Fruit fly (Drosophila melanogaster): ENCODE results near the gene Trc8.
A peak's percentile ranks its signal among the peaks of the same experiment; 100 is the strongest.

Trc8 gene

DNA sequence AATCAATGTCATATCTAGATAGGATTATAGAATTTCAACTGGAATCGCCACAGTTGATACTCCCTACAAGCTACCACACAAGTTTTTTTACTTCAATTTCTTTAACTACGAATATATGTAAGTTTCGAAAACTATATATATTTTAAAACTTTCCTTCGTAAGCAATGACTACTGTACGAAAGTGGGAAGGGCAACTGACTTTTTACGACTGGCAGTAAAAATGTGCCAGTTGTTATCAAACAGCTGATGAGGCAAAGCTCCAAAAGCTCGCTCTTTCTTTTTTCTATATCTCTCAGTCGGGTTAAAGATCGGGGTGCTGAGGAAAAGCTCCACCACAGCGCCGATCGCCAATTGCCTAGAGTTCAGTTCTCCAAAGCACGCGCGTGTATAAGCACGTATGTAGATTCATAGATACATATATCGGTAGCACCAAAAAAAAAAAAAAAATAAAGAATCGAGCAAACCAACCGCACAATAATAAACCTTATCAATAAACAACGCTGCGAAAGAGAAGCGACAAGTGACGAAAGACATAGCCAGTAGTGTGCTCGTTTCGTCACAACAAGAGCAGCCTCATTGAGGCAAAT is 24.6 kb downstream of the Trc8 start (continued):
- TF ChIP-seq unpg (GFP tag; optimal IDR thresholded peaks at IDR 0.05): peak; percentile 78
- TF ChIP-seq CG13287 (GFP tag; IDR thresholded peaks at IDR 0.05; ENCODE audit: partially characterized antibody): peak; percentile 34; the same call in 1 of the 2 replicates
- no peak for TF ChIP-seq CG4617 (GFP tag; optimal IDR thresholded peaks at IDR 0.05; ENCODE audit: borderline replicate concordance)
- TF ChIP-seq vfl (GFP tag; optimal IDR thresholded peaks at IDR 0.05): no peak
- peak; percentile 10; the same call in 1 of the 2 replicates for TF ChIP-seq GATAe (GFP tag; conservative IDR thresholded peaks at IDR 0.05)
- TF ChIP-seq CG7963 (GFP tag; IDR thresholded peaks at IDR 0.05; ENCODE audit: partially characterized antibody): no peak
- TF ChIP-seq slou (GFP tag; optimal IDR thresholded peaks at IDR 0.05): no peak
- peak; percentile 60 for TF ChIP-seq bcd (GFP tag; optimal IDR thresholded peaks at IDR 0.05)
- TF ChIP-seq ind (GFP tag; optimal IDR thresholded peaks at IDR 0.05): peak; percentile 15
- peak; percentile 74 for TF ChIP-seq sisA (GFP tag; IDR thresholded peaks at IDR 0.05)
- TF ChIP-seq odd (GFP tag; optimal IDR thresholded peaks at IDR 0.05): peak; percentile 55
- TF ChIP-seq Doc3 (GFP tag; IDR thresholded peaks at IDR 0.05; ENCODE audit: partially characterized antibody): no peak
- TF ChIP-seq pum (GFP tag; optimal IDR thresholded peaks at IDR 0.05): no peak
- peak; percentile 9 for TF ChIP-seq Myb (GFP tag; optimal IDR thresholded peaks at IDR 0.05)

DNA sequence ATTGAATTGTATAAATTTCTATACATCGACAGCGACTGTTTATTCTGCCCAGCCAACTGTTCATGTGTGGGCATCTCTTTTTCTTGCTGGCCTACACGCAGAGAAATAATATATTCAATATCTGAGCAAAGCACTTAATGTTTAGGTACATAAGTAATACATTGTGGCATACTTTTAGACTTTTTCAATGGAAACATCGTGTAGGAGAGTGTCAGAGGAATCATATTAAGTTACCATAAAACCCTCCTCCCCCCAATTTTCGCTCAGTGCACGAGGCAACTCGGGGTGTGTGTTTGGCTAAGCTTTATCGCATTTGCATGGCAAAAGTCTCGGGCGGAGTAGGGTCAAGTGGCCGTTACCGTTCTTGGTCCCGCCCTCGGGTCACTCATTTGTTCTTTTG is 33.5 kb downstream of the Trc8 start:
- no peak for TF ChIP-seq CG11696 (GFP tag; IDR thresholded peaks at IDR 0.05)
- TF ChIP-seq salm (tag; optimal IDR thresholded peaks at IDR 0.05): no peak
- no peak for TF ChIP-seq CG12659 (GFP tag; optimal IDR thresholded peaks at IDR 0.05)
- no peak for TF ChIP-seq stc (GFP tag; IDR thresholded peaks at IDR 0.05)
- TF ChIP-seq CG12155 (GFP tag; optimal IDR thresholded peaks at IDR 0.05): no peak
- TF ChIP-seq schlank (tag; optimal IDR thresholded peaks at IDR 0.05): no peak
- TF ChIP-seq slbo (GFP tag; IDR thresholded peaks at IDR 0.05): peak; percentile 48; the same call in 1 of the 2 replicates
- TF ChIP-seq dmrt99B (tag; optimal IDR thresholded peaks at IDR 0.05): no peak
- TF ChIP-seq btn (GFP tag; optimal IDR thresholded peaks at IDR 0.05): no peak
- TF ChIP-seq CG8281 (tag; optimal IDR thresholded peaks at IDR 0.05): no peak
- no peak for TF ChIP-seq CG1233 (GFP tag; optimal IDR thresholded peaks at IDR 0.05)
- TF ChIP-seq Bdp1 (GFP tag; optimal IDR thresholded peaks at IDR 0.05): no peak
- TF ChIP-seq crol (GFP tag; IDR thresholded peaks at IDR 0.05): no peak
- no peak for TF ChIP-seq chinmo (GFP tag; IDR thresholded peaks at IDR 0.05; ENCODE audit: partially characterized antibody)
- TF ChIP-seq Hsf (GFP tag; optimal IDR thresholded peaks at IDR 0.05): peak; percentile 14
- no peak for TF ChIP-seq Spps (tag; optimal IDR thresholded peaks at IDR 0.05)
- TF ChIP-seq CG2678 (tag; optimal IDR thresholded peaks at IDR 0.05): no peak
- no peak for TF ChIP-seq CG43689 (GFP tag; IDR thresholded peaks at IDR 0.05)
- TF ChIP-seq dysf (GFP tag; IDR thresholded peaks at IDR 0.05): no peak
- TF ChIP-seq da (GFP tag; optimal IDR thresholded peaks at IDR 0.05): no peak
- no peak for TF ChIP-seq ac (GFP tag; optimal IDR thresholded peaks at IDR 0.05)
- TF ChIP-seq Optix (GFP tag; IDR thresholded peaks at IDR 0.05): no peak
- TF ChIP-seq H2.0 (GFP tag; IDR thresholded peaks at IDR 0.05): 0 out of 2 replicates have a peak, but pooled peaks have one; percentile 5
- no peak for TF ChIP-seq CG18599 (GFP tag; optimal IDR thresholded peaks at IDR 0.05)
- no peak for TF ChIP-seq CG11093 (GFP tag; IDR thresholded peaks at IDR 0.05)
- no peak for TF ChIP-seq CG4617 (GFP tag; optimal IDR thresholded peaks at IDR 0.05; ENCODE audit: borderline replicate concordance)
- no peak for TF ChIP-seq ato (GFP tag; IDR thresholded peaks at IDR 0.05; ENCODE audit: partially characterized antibody)
- TF ChIP-seq Camta (GFP tag; optimal IDR thresholded peaks at IDR 0.05): no peak
- TF ChIP-seq CG6813 (GFP tag; optimal IDR thresholded peaks at IDR 0.05): no peak
- TF ChIP-seq Ravus (GFP tag; IDR thresholded peaks at IDR 0.05): no peak
- no peak for TF ChIP-seq ab (GFP tag; optimal IDR thresholded peaks at IDR 0.05)
- TF ChIP-seq CG12942 (GFP tag; optimal IDR thresholded peaks at IDR 0.05): no peak
- peak; percentile 8 for TF ChIP-seq CG1603 (tag; optimal IDR thresholded peaks at IDR 0.05)
- TF ChIP-seq grau (tag; optimal IDR thresholded peaks at IDR 0.05): no peak
- TF ChIP-seq CG6791 (GFP tag; IDR thresholded peaks at IDR 0.05; ENCODE audit: partially characterized antibody): no peak
- no peak for TF ChIP-seq CG8290 (GFP tag; optimal IDR thresholded peaks at IDR 0.05)
- TF ChIP-seq CG8290 (tag; optimal IDR thresholded peaks at IDR 0.05): peak in 1 of 2 experiments; percentile 42
